Fruit fly (Drosophila melanogaster): ENCODE measurements around the gene CG14194.
A peak's percentile ranks its signal among the peaks of the same experiment; 100 is the strongest.

The CG14194 gene

DNA sequence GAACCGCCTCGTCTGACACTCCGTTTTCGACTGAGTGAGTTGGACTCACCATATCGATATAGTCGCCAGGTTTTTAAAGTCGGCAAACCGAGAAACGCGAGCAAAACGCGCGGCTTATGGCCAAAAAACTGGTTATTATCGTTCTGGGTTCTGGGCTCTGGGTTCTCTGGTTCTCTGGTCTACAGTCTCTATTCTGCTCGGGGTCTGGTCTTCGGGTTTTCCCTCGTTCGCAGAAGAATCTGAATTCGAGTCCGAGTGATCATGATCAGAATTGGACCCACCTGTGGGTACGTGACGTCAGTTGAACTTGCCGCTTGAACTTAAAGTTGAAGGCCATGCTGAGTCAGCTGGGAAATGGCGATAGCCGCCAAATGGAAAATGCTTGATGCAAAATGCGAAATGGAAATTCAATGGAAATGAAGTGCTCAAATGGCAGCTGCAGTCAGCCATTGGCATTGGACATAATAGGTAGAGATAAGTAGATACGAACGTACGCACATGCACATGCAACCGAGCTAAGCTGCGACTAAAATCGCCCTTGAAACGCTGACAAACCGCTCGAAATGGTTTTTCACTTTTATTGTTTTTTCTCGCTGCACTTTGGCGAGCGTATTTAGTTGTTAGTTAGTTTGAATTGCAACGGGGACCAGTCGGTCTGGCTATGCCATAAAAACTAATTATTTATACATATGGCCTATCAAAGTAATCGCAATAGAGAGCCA is 18.3 kb upstream of the CG14194 start, which contains the start of gene CG33939:
Gene CG33939 (minus strand): TSS at position 51 of the 722 bp plus-strand sequence.
- no peak for TF ChIP-seq CG17801 (GFP tag; optimal IDR thresholded peaks at IDR 0.05; ENCODE audit: partially characterized antibody)

DNA sequence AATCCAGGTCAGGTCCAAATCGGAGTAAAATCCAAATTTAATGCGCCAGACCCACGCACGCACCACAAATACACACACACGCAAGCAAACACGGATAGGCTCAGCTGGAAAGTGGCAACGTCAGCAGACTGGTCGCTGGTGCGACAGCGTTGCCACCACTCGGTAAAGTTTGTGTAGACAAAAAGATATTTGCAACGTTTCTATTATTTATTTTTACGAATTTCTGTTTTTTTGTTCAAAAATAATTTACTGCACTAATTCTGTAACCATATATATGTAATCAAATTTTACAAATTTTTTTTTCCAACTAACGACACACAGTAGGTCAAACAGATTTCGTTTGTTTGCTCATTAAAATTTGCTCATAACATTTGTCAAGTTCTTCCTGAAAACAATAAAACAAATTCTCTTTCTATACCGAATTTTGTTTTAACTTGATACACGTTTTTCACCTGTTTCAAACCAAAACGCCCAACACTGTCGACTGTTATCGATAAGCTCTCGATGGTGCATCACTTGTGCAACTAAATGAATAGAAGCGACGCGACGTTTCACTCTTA is 13.6 kb upstream of the CG14194 start, which contains the start of the genes CG7556 and CG7453:
Gene CG7556 (minus strand): TSS at position 135 of the 560 bp plus-strand sequence.
Gene CG7453 (plus strand): TSS at position 478 of the 560 bp plus-strand sequence.
- TF ChIP-seq CG17801 (GFP tag; optimal IDR thresholded peaks at IDR 0.05; ENCODE audit: partially characterized antibody): peak; percentile 60

DNA sequence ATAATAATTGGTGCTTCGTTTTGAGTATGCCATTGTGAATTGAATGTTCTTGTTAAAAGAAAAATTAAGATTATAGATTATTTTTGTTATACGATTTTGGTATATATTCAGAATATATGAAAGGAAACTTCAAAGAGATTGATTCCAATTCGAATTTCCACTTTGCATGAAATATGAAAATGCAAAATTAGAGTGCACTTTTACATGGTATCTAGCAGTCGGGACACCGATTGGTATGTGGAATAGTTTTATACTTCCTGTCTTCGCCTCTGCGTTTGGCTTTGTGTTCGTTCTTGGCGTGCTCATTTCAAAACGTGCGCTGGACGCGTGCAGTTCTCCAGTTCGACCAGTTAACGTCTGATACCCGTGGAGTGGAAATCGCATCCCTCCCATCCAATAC is 10.2 kb upstream of the CG14194 start, which contains the start of gene CG33253:
Gene CG33253 (plus strand): TSS at position 301 of the 400 bp plus-strand sequence.
- TF ChIP-seq CG17801 (GFP tag; optimal IDR thresholded peaks at IDR 0.05; ENCODE audit: partially characterized antibody): no peak

DNA sequence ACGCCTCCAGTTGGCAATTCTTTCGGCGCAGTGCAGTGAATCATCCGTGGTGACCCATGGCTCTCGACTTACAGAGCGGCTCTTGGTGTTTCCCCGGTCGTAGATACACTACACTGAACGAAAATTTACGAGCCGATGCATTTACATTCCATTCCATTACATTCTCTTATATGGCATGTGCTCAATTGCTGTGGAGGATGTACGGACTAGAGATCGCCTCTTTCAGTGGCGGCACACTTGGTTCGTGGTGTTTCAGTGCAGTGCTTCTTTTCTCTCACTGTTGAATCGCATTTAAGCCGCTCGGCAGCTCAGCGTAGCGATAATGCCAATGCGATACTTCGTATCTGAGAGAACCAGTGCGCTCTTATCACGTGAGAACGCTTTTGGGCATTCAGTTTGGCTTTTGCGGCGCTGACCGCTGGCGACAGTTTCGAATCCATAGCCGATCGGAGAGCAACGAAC is 5.7 kb upstream of the CG14194 start, which contains the start of gene Mec2:
Gene Mec2 (plus strand): TSS at position 412 of the 462 bp plus-strand sequence.
- TF ChIP-seq CG17801 (GFP tag; optimal IDR thresholded peaks at IDR 0.05; ENCODE audit: partially characterized antibody): peak; percentile 80

DNA sequence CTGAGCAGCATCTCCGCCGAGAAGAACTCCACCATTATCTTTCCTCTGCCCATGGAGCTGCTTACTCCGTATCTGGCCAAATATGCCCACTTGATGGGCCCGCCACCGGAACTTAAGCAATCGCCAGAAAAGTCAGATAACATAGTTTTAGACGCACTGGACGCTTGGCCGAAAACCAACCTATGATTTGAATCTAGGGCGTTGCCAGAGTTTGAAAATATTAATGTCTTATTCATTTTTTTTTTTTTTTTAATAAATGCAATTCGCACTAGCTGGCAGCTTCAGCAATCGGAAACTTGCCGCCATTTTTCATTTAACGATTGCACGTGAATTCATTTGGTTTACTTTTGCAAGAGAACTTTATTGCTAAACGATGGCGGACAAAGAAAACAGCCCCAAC is 3.5 kb upstream of the CG14194 start, which contains the start of gene HP1D3csd:
Gene HP1D3csd (plus strand): TSS at position 312 of the 400 bp plus-strand sequence.
- peak; percentile 37 for TF ChIP-seq CG17801 (GFP tag; optimal IDR thresholded peaks at IDR 0.05; ENCODE audit: partially characterized antibody)

DNA sequence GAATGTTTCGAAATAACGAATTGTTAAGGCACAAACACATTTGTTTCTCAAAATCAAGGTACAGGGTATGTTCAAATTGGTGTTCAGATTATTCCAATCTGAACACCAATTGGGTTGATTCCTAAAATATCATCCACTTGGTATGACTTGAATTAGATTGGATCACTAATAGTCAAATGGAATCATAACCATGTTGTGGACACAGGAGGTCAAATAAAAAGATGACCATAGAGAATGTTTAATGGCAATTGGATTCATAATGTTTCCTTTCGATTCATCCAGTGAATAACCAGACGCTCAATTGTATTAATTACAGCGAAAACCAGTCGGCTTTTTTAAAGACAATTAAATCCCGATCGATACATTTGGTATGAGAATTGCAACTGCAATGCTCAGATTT is 2.3 kb upstream of the CG14194 start:
- TF ChIP-seq CG17801 (GFP tag; optimal IDR thresholded peaks at IDR 0.05; ENCODE audit: partially characterized antibody): no peak

DNA sequence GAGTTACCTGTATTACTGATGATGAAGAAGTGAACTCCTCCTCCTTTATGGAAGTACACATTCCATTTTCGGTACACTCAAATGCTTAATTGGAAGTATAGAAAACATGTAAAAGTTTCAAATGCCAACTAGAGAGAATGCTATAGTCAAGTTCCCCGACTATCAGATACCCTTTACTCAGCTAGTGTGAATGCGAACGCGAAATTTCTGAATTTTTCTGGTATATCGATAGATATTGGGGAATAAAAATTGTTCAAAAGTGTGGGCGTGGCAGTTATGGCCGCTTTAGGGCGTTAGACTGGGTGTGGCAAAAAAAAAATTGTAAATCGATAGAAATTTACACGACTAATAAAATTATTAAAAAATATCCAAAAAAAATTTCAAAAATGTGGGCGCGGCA is 1.8 kb upstream of the CG14194 start:
- TF ChIP-seq CG17801 (GFP tag; optimal IDR thresholded peaks at IDR 0.05; ENCODE audit: partially characterized antibody): no peak

DNA sequence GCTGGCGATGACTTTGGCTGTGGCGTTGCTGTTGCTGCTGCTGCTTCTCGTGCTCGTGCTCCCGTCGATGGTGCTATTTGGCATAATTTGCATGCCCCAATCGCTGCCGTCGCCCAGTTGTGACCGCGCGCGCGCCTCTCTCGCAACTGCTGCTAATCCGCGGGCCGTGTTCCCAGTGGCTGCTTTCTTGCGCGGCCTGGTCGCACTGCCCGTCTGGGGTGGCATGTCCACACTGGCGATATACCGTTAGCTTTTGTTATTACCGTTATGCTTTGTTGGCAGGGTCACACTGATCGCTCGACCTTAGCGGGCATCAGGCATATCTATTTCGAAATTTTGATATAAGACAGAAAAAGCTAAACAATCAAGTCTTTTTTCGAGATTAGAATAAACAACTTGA is 8.3 kb downstream of the CG14194 start, which contains the start of gene CG7990:
Gene CG7990 (minus strand): TSS at position 350 of the 400 bp plus-strand sequence.
- TF ChIP-seq CG17801 (GFP tag; optimal IDR thresholded peaks at IDR 0.05; ENCODE audit: partially characterized antibody): no peak

DNA sequence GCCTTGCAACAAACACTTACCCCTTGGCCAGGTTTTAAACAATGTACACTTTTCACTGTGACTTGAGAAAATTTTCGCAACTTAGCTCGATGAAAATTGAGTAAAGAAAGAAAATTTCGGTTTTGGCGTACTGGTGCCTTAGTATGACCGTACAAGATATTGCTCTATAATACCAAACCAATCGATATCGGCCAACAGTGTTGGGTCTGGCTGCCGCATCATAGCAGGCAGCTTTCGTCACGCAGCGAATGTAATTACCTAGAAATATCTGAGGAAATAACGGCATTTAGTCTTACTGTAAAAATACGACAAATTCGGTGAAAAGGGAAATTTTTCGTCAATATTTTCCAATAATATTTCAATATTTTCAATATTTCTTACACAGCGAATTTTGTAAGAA is 14.7 kb downstream of the CG14194 start, which contains the start of gene Ulp1:
Gene Ulp1 (minus strand): TSS at position 174 of the 400 bp plus-strand sequence.
- peak; percentile 41 for TF ChIP-seq CG17801 (GFP tag; optimal IDR thresholded peaks at IDR 0.05; ENCODE audit: partially characterized antibody)

DNA sequence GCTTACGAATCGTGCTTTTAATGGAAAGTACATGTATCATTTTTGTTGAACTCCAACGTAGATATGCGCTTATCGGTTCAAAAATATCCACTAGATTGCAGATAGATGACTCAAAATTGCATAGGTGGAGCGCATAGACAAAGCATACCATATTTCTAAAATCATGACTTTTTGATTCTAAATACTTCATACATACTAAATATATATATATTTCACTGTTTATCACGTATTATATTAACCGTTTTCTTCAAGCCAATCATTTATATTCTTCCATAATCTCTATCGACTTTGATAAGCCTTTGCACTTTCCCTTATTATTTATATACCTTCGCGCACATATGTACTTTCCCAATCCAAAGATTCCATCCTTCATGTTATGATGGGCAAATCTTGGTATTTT is 18.6 kb downstream of the CG14194 start, which contains the start of gene CG14195:
Gene CG14195 (minus strand): TSS at position 101 of the 400 bp plus-strand sequence.
- TF ChIP-seq CG17801 (GFP tag; optimal IDR thresholded peaks at IDR 0.05; ENCODE audit: partially characterized antibody): no peak

DNA sequence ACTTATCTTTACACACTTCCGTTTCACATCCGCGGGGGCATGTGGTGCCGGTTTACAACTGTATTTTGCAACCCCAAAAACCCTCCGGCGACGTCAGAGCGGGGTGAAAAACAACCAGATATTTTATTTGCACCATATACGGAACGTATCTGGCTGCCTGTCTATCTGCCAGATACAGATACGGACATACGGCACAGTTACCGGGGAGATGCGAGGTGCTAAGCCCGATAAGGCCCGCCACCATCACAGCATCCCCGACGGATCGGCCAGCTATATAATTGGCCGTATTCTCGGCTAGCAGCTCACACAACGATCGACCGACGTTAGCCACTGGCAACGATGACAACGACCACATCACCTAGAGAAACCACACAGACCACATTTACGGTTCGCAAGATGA is 19.6 kb downstream of the CG14194 start, which contains the start of gene Mur18B:
Gene Mur18B (plus strand): TSS at position 301 of the 400 bp plus-strand sequence.
- no peak for TF ChIP-seq CG17801 (GFP tag; optimal IDR thresholded peaks at IDR 0.05; ENCODE audit: partially characterized antibody)

DNA sequence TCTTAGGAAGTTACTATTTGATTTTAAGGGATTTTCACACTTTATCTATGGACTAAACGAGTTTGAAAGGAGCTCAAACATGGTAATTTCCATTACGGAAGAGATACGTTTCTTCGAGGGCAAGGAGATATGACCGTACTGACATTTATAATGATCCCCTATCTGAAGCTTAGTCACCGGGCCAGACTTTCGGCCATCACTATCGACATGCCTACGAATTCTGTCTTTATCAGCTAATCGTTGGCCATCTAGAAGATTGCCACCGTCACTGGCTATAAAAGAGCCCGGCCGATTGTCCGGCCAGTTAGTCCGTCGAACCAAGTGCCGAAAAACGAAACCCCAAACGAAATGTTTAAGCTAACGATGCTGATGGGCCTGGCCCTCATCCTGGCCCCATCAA is 21.9 kb downstream of the CG14194 start, which contains the start of gene Muc18B:
Gene Muc18B (plus strand): TSS at position 301 of the 400 bp plus-strand sequence.
- no peak for TF ChIP-seq CG17801 (GFP tag; optimal IDR thresholded peaks at IDR 0.05; ENCODE audit: partially characterized antibody)

DNA sequence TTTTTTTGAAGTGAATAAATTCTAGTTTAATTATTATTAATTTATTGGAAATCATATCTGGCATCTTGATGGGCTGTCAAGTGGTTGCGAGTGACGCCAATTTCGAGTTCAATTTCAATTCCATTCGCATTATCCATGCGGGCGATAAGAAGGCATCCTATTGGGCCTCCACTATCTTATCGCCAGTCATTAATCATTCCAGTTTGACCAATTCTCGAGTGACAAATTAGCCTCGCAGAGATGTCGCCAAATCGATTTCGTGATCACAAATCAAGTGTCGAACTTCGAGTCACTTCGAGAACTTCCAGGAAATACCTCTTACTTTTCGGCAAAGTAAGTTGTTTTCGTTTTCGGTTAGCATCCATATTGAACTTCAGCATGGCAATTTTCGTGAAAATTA is 23.3 kb downstream of the CG14194 start:
- TF ChIP-seq CG17801 (GFP tag; optimal IDR thresholded peaks at IDR 0.05; ENCODE audit: partially characterized antibody): no peak

DNA sequence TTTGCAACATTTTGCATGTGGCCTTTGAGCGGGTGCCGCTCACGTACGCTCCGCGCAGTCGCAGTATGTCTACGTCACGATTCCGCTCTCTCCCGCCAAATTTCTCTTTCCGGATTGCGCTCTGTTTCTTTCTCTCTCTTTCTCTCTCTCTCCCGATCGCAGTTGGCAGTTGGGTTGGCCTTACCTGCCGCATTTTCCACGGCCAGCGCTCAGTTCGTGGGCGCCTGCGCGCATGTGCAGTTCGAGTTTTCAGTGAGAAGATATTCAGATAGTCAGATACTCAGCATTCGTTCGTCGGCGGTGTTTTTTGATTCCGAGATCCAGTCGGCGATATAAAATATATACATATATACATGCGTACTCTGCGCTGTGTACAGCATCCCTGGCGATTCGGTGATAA is 27.1 kb downstream of the CG14194 start, which contains the start of gene CG7884:
Gene CG7884 (plus strand): TSS at position 208 of the 400 bp plus-strand sequence.
- TF ChIP-seq CG17801 (GFP tag; optimal IDR thresholded peaks at IDR 0.05; ENCODE audit: partially characterized antibody): no peak

DNA sequence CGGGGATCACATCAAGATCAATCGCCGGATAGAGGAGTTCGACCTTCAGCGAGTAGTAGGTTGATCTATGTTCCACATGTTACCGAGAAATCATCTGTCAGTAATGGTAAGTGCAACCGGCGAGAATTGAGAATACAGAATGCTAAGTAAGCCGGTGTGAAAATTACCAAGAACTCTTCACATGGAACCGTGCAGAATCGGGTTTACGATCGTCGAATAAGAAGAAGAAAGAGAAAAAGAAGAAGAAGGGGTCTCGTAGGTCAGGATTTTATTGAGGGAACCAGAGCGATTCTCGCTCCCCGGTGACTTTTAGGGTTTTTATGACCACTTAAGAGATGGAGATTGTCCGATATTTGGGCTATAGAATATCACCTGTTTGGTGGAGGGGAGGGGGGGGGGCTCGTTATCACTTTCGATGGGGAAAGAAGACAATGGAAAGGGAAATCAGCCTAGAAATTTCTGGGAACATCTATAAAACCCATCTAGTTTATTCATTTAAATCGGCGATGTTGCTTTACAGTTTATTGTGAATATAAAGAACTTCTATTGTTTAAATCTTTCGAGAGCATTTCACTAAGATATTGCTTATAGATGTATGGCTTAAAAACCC is 27.7 kb downstream of the CG14194 start:
- no peak for TF ChIP-seq CG17801 (GFP tag; optimal IDR thresholded peaks at IDR 0.05; ENCODE audit: partially characterized antibody)
